Worm (Caenorhabditis elegans) whole organism, L3 larva: ENCODE data around the gene klp-3.
A peak's percentile ranks its signal among the peaks of the same experiment; 100 is the strongest.

Experiments used
- aly-2 ChIP-seq: fragments of 150-350 bp; optimal IDR thresholded peaks from 2 replicates; lab custom pipeline; 2014; ENCODE audit warnings: missing biosample characterization, missing genetic modification characterization
- ceh-16 ChIP-seq: sonication (generic microtip); optimal IDR thresholded peaks from 2 replicates; lab custom pipeline; 2017; ENCODE audit warnings: missing biosample characterization, missing genetic modification characterization
- elt-2 ChIP-seq: sonication (generic microtip); optimal IDR thresholded peaks from 2 replicates; lab custom pipeline; 2016; ENCODE audit warnings: missing genetic modification reagents, mild to moderate bottlenecking, missing genetic modification characterization, missing compliant biosample characterization
- elt-3 ChIP-seq, 3 experiments: fragments of 150-350 bp in 1 of 3; sonication (generic microtip) in 2 of 3; optimal IDR thresholded peaks; 2 replicates in 2 of 3; 4 replicates in 1 of 3; lab custom pipeline; 2014 to 2017; ENCODE audit warnings: missing biosample characterization in 3 of 3, missing genetic modification characterization in 3 of 3
- fkh-10 ChIP-seq: sonication (generic microtip); optimal IDR thresholded peaks from 2 replicates; lab custom pipeline; 2017; ENCODE audit warnings: missing biosample characterization, missing genetic modification reagents, missing genetic modification characterization
- lin-15B ChIP-seq: fragments of 150-350 bp; optimal IDR thresholded peaks from 2 replicates; lab custom pipeline; 2014; ENCODE audit warnings: missing biosample characterization, missing genetic modification characterization
- mml-1 ChIP-seq: fragments of 150-350 bp; sonication (generic microtip); optimal IDR thresholded peaks from 3 replicates; lab custom pipeline; 2014; ENCODE audit warnings: missing biosample characterization, missing genetic modification characterization
- nhr-76 ChIP-seq: fragments of 150-350 bp; sonication (generic microtip); optimal IDR thresholded peaks from 5 replicates; lab custom pipeline; 2014; ENCODE audit warnings: missing biosample characterization, missing genetic modification characterization
- pha-4 ChIP-seq: fragments of 150-350 bp; optimal IDR thresholded peaks from 2 replicates; lab custom pipeline; 2014; ENCODE audit warnings: missing biosample characterization, missing genetic modification reagents, missing genetic modification characterization
- pqm-1 ChIP-seq: fragments of 150-350 bp; optimal IDR thresholded peaks from 2 replicates; lab custom pipeline; 2017; ENCODE audit warnings: missing biosample characterization, missing genetic modification characterization, inconsistent platforms
- sea-2 ChIP-seq: fragments of 150-350 bp; sonication (generic microtip); optimal IDR thresholded peaks from 4 replicates; lab custom pipeline; 2014; ENCODE audit warnings: missing biosample characterization, missing genetic modification reagents, missing genetic modification characterization
- unc-62 ChIP-seq: fragments of 150-350 bp; sonication (generic microtip); optimal IDR thresholded peaks from 4 replicates; lab custom pipeline; 2014; ENCODE audit warnings: missing biosample characterization, missing genetic modification reagents, missing genetic modification characterization
- zag-1 ChIP-seq: fragments of 150-350 bp; optimal IDR thresholded peaks from 2 replicates; lab custom pipeline; 2014; ENCODE audit warnings: missing biosample characterization, missing genetic modification characterization

- TF ChIP-seq mml-1 (no peak), ceh-16 (no peak), zag-1 (tag; lab: Kevin White, UChicago) (no peak), elt-3 (tag; optimal IDR thresholded peaks at IDR 0.05; lab: Kevin White, UChicago) (no peak), elt-2 (tag; lab: Kevin White, UChicago) (peak; percentile 74), lin-15B (no peak), pqm-1 (tag; lab: Kevin White, UChicago) (peak; percentile 33), pha-4 (tag; lab: Kevin White, UChicago) (no peak), fkh-10 (no peak), unc-62 (no peak), sea-2 (GFP tag; lab: Kevin White, UChicago) (no peak), nhr-76 (tag; lab: Kevin White, UChicago) (no peak), aly-2 (tag; lab: Kevin White, UChicago) (no peak)
These were observed 28.5 kb upstream of the klp-3 start for ce11 chrII:7813645-7814044.
